Worm (Caenorhabditis elegans) whole organism, young adult: ENCODE results near the gene ift-139.
A peak's percentile ranks its signal among the peaks of the same experiment; 100 is the strongest.

ENCODE experiments used
- B0261.1 ChIP-seq: sonication (generic microtip); optimal IDR thresholded peaks from 2 replicates; lab custom pipeline; 2016; ENCODE audit warnings: mild to moderate bottlenecking, missing genetic modification characterization, moderate library complexity, missing compliant biosample characterization
- B0336.3 ChIP-seq: fragments of 200-800 bp; sonication (Bioruptor generic); IDR thresholded peaks from 2 replicates; pipeline ENCODE4 v1.3.6; 2022; ENCODE audit warnings: missing genetic modification characterization, missing compliant biosample characterization
- D2030.7 ChIP-seq: fragments of 200-800 bp; sonication (Bioruptor generic); IDR thresholded peaks from 2 replicates; pipeline ENCODE4 v1.3.6; 2022; ENCODE audit warnings: missing genetic modification reagents, missing genetic modification characterization, missing compliant biosample characterization
- F37B4.10 ChIP-seq: fragments of 200-800 bp; sonication (Bioruptor generic); IDR thresholded peaks from 2 replicates; pipeline ENCODE4 v1.3.6; 2022; ENCODE audit warnings: missing genetic modification characterization, missing compliant biosample characterization
- T07F8.4 ChIP-seq: sonication (generic microtip); optimal IDR thresholded peaks from 2 replicates; lab custom pipeline; 2016; ENCODE audit warnings: mild to moderate bottlenecking, missing genetic modification characterization, moderate library complexity, missing compliant biosample characterization
- Y53F4B.3 ChIP-seq: fragments of 200-800 bp; sonication (Bioruptor generic); IDR thresholded peaks from 2 replicates; pipeline ENCODE4 v1.3.6; 2022; ENCODE audit warnings: missing genetic modification reagents, missing genetic modification characterization, missing compliant biosample characterization
- Y56A3A.18 ChIP-seq: fragments of 200-800 bp; sonication (Bioruptor generic); IDR thresholded peaks from 2 replicates; pipeline ENCODE4 v1.3.6; 2022; ENCODE audit warnings: missing genetic modification reagents, missing genetic modification characterization, missing compliant biosample characterization
- Y67H2A.10 ChIP-seq: fragments of 200-800 bp; sonication (Bioruptor generic); conservative IDR thresholded peaks from 2 replicates; pipeline ENCODE4 v1.3.6; 2022; ENCODE audit warnings: missing genetic modification reagents, missing genetic modification characterization, missing compliant biosample characterization
- ZK185.1 ChIP-seq: sonication (generic microtip); optimal IDR thresholded peaks from 2 replicates; lab custom pipeline; 2016; ENCODE audit warnings: mild to moderate bottlenecking, missing genetic modification characterization, missing compliant biosample characterization; ENCODE audit not compliant: poor library complexity, severe bottlenecking
- ama-1 ChIP-seq, 3 experiments: fragments of 150-350 bp in 1 of 3; sonication (generic microtip) in 2 of 3; optimal IDR thresholded peaks; 2 replicates each; lab custom pipeline; 2014 to 2018; ENCODE audit warnings: missing biosample characterization in 2 of 3, missing genetic modification characterization in 2 of 3, missing genetic modification reagents in 2 of 3
- attf-3 ChIP-seq: fragments of 200-800 bp; sonication (Bioruptor generic); conservative IDR thresholded peaks from 2 replicates; pipeline ENCODE4 v1.3.6; 2022; ENCODE audit warnings: missing genetic modification reagents, missing genetic modification characterization, missing compliant biosample characterization
- ceh-100 ChIP-seq: fragments of 200-800 bp; sonication (Bioruptor generic); IDR thresholded peaks from 2 replicates; pipeline ENCODE4 v1.3.6; 2022; ENCODE audit warnings: missing genetic modification reagents, missing genetic modification characterization, missing compliant biosample characterization
- ceh-40 ChIP-seq: fragments of 200-800 bp; sonication (Bioruptor generic); IDR thresholded peaks from 2 replicates; pipeline ENCODE4 v1.3.6; 2022; ENCODE audit warnings: missing genetic modification characterization, missing compliant biosample characterization
- ceh-79 ChIP-seq: sonication (generic microtip); optimal IDR thresholded peaks from 2 replicates; lab custom pipeline; 2017; ENCODE audit warnings: mild to moderate bottlenecking, missing genetic modification characterization, missing compliant biosample characterization
- efl-1 ChIP-seq: fragments of 150-350 bp; optimal IDR thresholded peaks from 2 replicates; lab custom pipeline; 2014; ENCODE audit warnings: missing biosample characterization, missing genetic modification reagents, missing genetic modification characterization
- fkh-3 ChIP-seq: sonication (generic microtip); optimal IDR thresholded peaks from 2 replicates; lab custom pipeline; 2016; ENCODE audit warnings: mild to moderate bottlenecking, missing genetic modification characterization, missing compliant biosample characterization
- gei-17 ChIP-seq: fragments of 200-800 bp; sonication (Bioruptor generic); optimal IDR thresholded peaks from 2 replicates; lab custom pipeline; 2018; ENCODE audit warnings: mild to moderate bottlenecking, missing genetic modification characterization, missing compliant biosample characterization
- him-1 ChIP-seq: sonication (generic microtip); optimal IDR thresholded peaks from 2 replicates; lab custom pipeline; 2016; ENCODE audit warnings: missing genotype, missing genetic modification reagents, missing genetic modification characterization, missing compliant biosample characterization
- hrde-1 ChIP-seq: sonication (generic microtip); optimal IDR thresholded peaks from 2 replicates; lab custom pipeline; 2016; ENCODE audit warnings: missing genetic modification characterization, mild to moderate bottlenecking, missing compliant biosample characterization, moderate library complexity, missing genotype, missing genetic modification reagents, borderline replicate concordance
- lin-26 ChIP-seq: fragments of 200-800 bp; sonication (Bioruptor generic); IDR thresholded peaks from 2 replicates; pipeline ENCODE4 v1.3.6; 2022; ENCODE audit warnings: missing genetic modification reagents, missing genetic modification characterization, missing compliant biosample characterization
- madf-6 ChIP-seq: fragments of 200-800 bp; sonication (Bioruptor generic); IDR thresholded peaks from 2 replicates; pipeline ENCODE4 v1.3.6; 2022; ENCODE audit warnings: missing genetic modification reagents, missing genetic modification characterization, missing compliant biosample characterization
- madf-8 ChIP-seq: fragments of 200-800 bp; sonication (Bioruptor generic); conservative IDR thresholded peaks from 2 replicates; pipeline ENCODE4 v1.3.6; 2022; ENCODE audit warnings: missing genetic modification reagents, missing genetic modification characterization, missing compliant biosample characterization
- mcd-1 ChIP-seq: fragments of 200-800 bp; sonication (Bioruptor generic); IDR thresholded peaks from 2 replicates; pipeline ENCODE4 v1.3.6; 2022; ENCODE audit warnings: missing genetic modification reagents, missing genetic modification characterization, missing compliant biosample characterization
- nfya-2 ChIP-seq: fragments of 200-800 bp; sonication (Bioruptor generic); IDR thresholded peaks from 2 replicates; pipeline ENCODE4 v1.3.6; 2022; ENCODE audit warnings: missing genetic modification reagents, missing genetic modification characterization, missing compliant biosample characterization
- nfyb-1 ChIP-seq: fragments of 200-800 bp; sonication (Bioruptor generic); IDR thresholded peaks from 2 replicates; pipeline ENCODE4 v1.3.6; 2022; ENCODE audit warnings: missing genetic modification reagents, missing genetic modification characterization, missing compliant biosample characterization
- nhr-120 ChIP-seq: fragments of 200-800 bp; sonication (Bioruptor generic); IDR thresholded peaks from 2 replicates; pipeline ENCODE4 v1.3.6; 2022; ENCODE audit warnings: missing genetic modification characterization, missing compliant biosample characterization
- nhr-179 ChIP-seq: sonication (generic microtip); optimal IDR thresholded peaks from 2 replicates; lab custom pipeline; 2016; ENCODE audit warnings: mild to moderate bottlenecking, missing genetic modification characterization, missing compliant biosample characterization
- nhr-90 ChIP-seq: sonication (generic microtip); optimal IDR thresholded peaks from 2 replicates; lab custom pipeline; 2016; ENCODE audit warnings: missing genotype, mild to moderate bottlenecking, missing genetic modification characterization, missing compliant biosample characterization
- repo-1 ChIP-seq: sonication (generic microtip); optimal IDR thresholded peaks from 2 replicates; lab custom pipeline; 2017; ENCODE audit warnings: mild to moderate bottlenecking, missing genetic modification characterization, missing compliant biosample characterization
- rpc-1 ChIP-seq, 2 experiments: fragments of 150-350 bp in 1 of 2; sonication (generic microtip) in 1 of 2; optimal IDR thresholded peaks; 2 replicates each; lab custom pipeline; 2014 to 2018; ENCODE audit warnings: missing biosample characterization in 1 of 2, missing genetic modification characterization in 1 of 2, missing genetic modification reagents in 1 of 2, missing genotype in 1 of 2
- sdz-38 ChIP-seq: sonication (generic microtip); optimal IDR thresholded peaks from 2 replicates; lab custom pipeline; 2016; ENCODE audit warnings: missing genotype, missing genetic modification characterization, missing compliant biosample characterization
- snpc-1.1 ChIP-seq: sonication (generic microtip); optimal IDR thresholded peaks from 2 replicates; lab custom pipeline; 2017; ENCODE audit warnings: missing genetic modification characterization, mild to moderate bottlenecking, missing compliant biosample characterization, antibody characterized with exemption, moderate library complexity, missing genotype, missing genetic modification reagents; ENCODE audit not compliant: insufficient read depth
- snpc-1.3 ChIP-seq: sonication (generic microtip); optimal IDR thresholded peaks from 2 replicates; lab custom pipeline; 2017; ENCODE audit warnings: missing genetic modification characterization, mild to moderate bottlenecking, missing compliant biosample characterization, antibody characterized with exemption, moderate library complexity, missing genotype, missing genetic modification reagents; ENCODE audit not compliant: insufficient read depth
- tbp1 ChIP-seq: fragments of 200-800 bp; sonication (Bioruptor generic); optimal IDR thresholded peaks from 2 replicates; lab custom pipeline; 2018; ENCODE audit warnings: mild to moderate bottlenecking, missing genetic modification characterization, missing compliant biosample characterization
- ztf-18 ChIP-seq: sonication (generic microtip); optimal IDR thresholded peaks from 2 replicates; lab custom pipeline; 2016; ENCODE audit warnings: missing genotype, mild to moderate bottlenecking, missing genetic modification characterization, missing compliant biosample characterization
- ztf-6 ChIP-seq: fragments of 200-800 bp; sonication (Bioruptor generic); IDR thresholded peaks from 2 replicates; pipeline ENCODE4 v1.3.6; 2022; ENCODE audit warnings: missing genetic modification reagents, missing genetic modification characterization, missing compliant biosample characterization

ift-139 gene

ce11 chrIII:6064779-6065178 lies 25.5 kb upstream of the ift-139 start:
- TF ChIP-seq attf-3 (GFP tag; lab: Robert Waterston, UW): peak; percentile 89

- no peak for TF ChIP-seq snpc-1.1 (tag; lab: Kevin White, UChicago)
- TF ChIP-seq gei-17: no peak
- no peak for TF ChIP-seq madf-6 (GFP tag; lab: Robert Waterston, UW)
- no peak for TF ChIP-seq sdz-38
- TF ChIP-seq ceh-40: no peak
Measured at ce11 chrIII:6056770-6057169, 17.5 kb upstream of the ift-139 start, which contains the start of gene clc-10. clc-10 (plus strand) TSS chrIII:6057070.

- no peak for TF ChIP-seq efl-1 (GFP tag; lab: Kevin White, UChicago)
- TF ChIP-seq mcd-1 (GFP tag; lab: Robert Waterston, UW): no peak
- no peak for TF ChIP-seq nfyb-1
- TF ChIP-seq him-1 (tag; lab: Kevin White, UChicago): peak; percentile 51
- peak; percentile 60 for TF ChIP-seq B0261.1 (tag; lab: Kevin White, UChicago)
- TF ChIP-seq ztf-6 (GFP tag; lab: Robert Waterston, UW): no peak
- TF ChIP-seq B0336.3: no peak
- TF ChIP-seq ztf-18: no peak
- TF ChIP-seq T07F8.4: no peak
- no peak for TF ChIP-seq nhr-90
- TF ChIP-seq ZK185.1 (tag; lab: Kevin White, UChicago): peak; percentile 6
- peak; percentile 60 for TF ChIP-seq rpc-1 (optimal IDR thresholded peaks at IDR 0.05; lab: Kevin White, UChicago)
- peak; percentile 74 for TF ChIP-seq rpc-1 (tag; optimal IDR thresholded peaks at IDR 0.05; lab: Kevin White, UChicago)
- peak; percentile 87 for TF ChIP-seq tbp1
- 0 out of 2 replicates have a peak, but pooled peaks have one; percentile 17 for TF ChIP-seq D2030.7 (GFP tag; lab: Robert Waterston, UW)
- TF ChIP-seq repo-1 (tag; lab: Kevin White, UChicago): no peak
- peak; percentile 31 for TF ChIP-seq snpc-1.3
- TF ChIP-seq Y67H2A.10: no peak
- no peak for TF ChIP-seq F37B4.10 (GFP tag; lab: Robert Waterston, UW)
- peak; percentile 79 for TF ChIP-seq lin-26
- no peak for TF ChIP-seq Y53F4B.3 (GFP tag; lab: Robert Waterston, UW)
Measured at ce11 chrIII:6056179-6056578, 16.9 kb upstream of the ift-139 start.

ce11 chrIII:6055706-6056105 lies 16.4 kb upstream of the ift-139 start, which contains the start of gene F40H6.5:
F40H6.5 (minus strand) TSS chrIII:6055806.
- TF ChIP-seq madf-8 (no peak), fkh-3 (tag; lab: Kevin White, UChicago) (no peak), Y56A3A.18 (GFP tag; lab: Robert Waterston, UW) (no peak), efl-1 (GFP tag; lab: Kevin White, UChicago) (no peak), gei-17 (no peak), mcd-1 (GFP tag; lab: Robert Waterston, UW) (no peak), ceh-100 (GFP tag; lab: Robert Waterston, UW) (no peak), nhr-120 (GFP tag; lab: Robert Waterston, UW) (no peak), ceh-79 (tag; lab: Kevin White, UChicago) (no peak), Y53F4B.3 (GFP tag; lab: Robert Waterston, UW) (no peak), ama-1 (optimal IDR thresholded peaks at IDR 0.05; lab: Kevin White, UChicago) (no peak), ama-1 (GFP tag; optimal IDR thresholded peaks at IDR 0.05; lab: Kevin White, UChicago) (no peak), hrde-1 (no peak), nfya-2 (GFP tag; lab: Robert Waterston, UW) (no peak), nhr-179 (tag; lab: Kevin White, UChicago) (no peak)
